Worm (Caenorhabditis elegans): Measurements from ENCODE around the gene his-41.
A peak's percentile ranks its signal among the peaks of the same experiment; 100 is the strongest.

Gene his-41

DNA sequence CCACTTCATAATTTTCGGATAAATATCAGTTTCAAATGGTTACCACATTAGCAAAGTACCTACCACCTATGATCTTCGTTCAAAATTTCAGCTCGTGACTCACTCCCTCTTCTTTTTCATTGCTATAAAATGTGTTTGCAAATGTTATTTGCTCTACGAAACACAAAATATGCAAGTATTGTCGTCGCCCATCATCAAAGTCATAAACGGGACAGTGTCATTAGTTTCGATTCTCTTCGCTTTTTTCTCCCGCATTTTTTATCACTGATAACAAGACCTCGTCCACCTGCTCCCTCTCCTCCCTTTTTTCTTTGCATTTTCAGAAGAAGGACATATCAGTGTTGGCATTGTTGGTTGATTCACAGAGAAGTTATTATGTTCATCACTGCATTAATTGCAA is 18.9 kb upstream of the his-41 start, which contains the start of gene C50F4.1:
Gene C50F4.1, plus strand, starts transcription at position 324 of the 400 bp plus-strand sequence.
- TF ChIP-seq repo-1 (tag; optimal IDR thresholded peaks at IDR 0.05) (no peak), snpc-4 (GFP tag; optimal IDR thresholded peaks at IDR 0.05) (no peak), snpc-4 (tag; optimal IDR thresholded peaks at IDR 0.05) (no peak), hmg-1.2 (GFP tag; IDR thresholded peaks at IDR 0.05) (no peak), attf-5 (GFP tag; optimal IDR thresholded peaks at IDR 0.05) (no peak), lin-26 (GFP tag; IDR thresholded peaks at IDR 0.05) (no peak), F22D6.2 (tag; optimal IDR thresholded peaks at IDR 0.05) (no peak), madf-10 (tag; optimal IDR thresholded peaks at IDR 0.05) (no peak), nhr-80 (tag; optimal IDR thresholded peaks at IDR 0.05) (peak; percentile 95), tbx-9 (tag; optimal IDR thresholded peaks at IDR 0.05; ENCODE audit: borderline replicate concordance) (no peak), Y53F4B.3 (GFP tag; IDR thresholded peaks at IDR 0.05) (no peak), lir-1 (GFP tag; conservative IDR thresholded peaks at IDR 0.05) (no peak), ztf-25 (GFP tag; IDR thresholded peaks at IDR 0.05) (no peak), ZK185.1 (tag; optimal IDR thresholded peaks at IDR 0.05; ENCODE audit: poor library complexity, severe bottlenecking) (no peak), ets-4 (GFP tag; optimal IDR thresholded peaks at IDR 0.05) (peak; percentile 37)

DNA sequence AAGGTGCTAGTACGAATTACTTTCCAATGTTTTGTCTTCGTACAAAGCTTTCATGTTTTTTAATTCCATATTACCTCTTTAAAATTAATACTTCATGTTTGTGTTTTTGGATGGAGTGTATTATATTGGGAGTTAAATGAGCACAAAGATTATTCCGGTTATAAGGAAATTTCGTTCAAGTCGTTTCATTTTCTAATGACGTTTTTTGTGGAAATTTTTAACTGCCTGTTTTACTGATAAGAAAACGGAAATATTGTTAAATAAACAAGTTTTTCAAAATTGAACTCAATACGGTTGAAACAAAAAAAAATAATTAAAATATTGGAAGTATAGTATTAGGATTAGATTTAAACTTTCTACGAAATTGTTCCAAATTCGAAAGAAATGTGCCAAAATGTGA is 18.0 kb upstream of the his-41 start:
- TF ChIP-seq nhr-80 (tag; optimal IDR thresholded peaks at IDR 0.05), result peak; percentile 3
- no peak for TF ChIP-seq lsy-27 (tag; optimal IDR thresholded peaks at IDR 0.05; ENCODE audit: borderline replicate concordance, insufficient read depth)

DNA sequence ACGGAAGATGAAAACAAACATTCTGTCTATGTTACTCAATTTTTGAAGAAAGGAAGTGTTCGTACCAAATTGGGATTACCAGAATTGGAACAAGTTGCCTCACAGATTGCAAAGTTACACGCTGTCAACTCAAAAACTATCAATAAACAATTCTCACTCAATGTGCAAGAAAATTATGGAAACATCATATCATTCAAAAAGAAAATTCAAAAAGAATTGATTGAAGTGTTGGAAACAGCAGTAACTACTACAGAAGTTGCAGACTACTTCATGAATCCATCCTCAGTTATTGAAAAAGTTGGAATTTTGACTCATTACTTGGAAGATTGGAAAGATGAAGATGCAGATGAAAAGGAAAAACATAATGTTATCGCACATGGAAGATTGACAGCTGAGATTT is 17.4 kb upstream of the his-41 start:
- TF ChIP-seq madf-8 (GFP tag; conservative IDR thresholded peaks at IDR 0.05) (no peak), akir-1 (GFP tag; optimal IDR thresholded peaks at IDR 0.05) (no peak), ets-4 (GFP tag; optimal IDR thresholded peaks at IDR 0.05) (no peak), egrh-3 (GFP tag; IDR thresholded peaks at IDR 0.05) (no peak), F57C9.4 (tag; optimal IDR thresholded peaks at IDR 0.05) (no peak), attf-5 (GFP tag; optimal IDR thresholded peaks at IDR 0.05) (no peak), mcd-1 (GFP tag; IDR thresholded peaks at IDR 0.05) (no peak), let-526 (GFP tag; IDR thresholded peaks at IDR 0.05) (no peak), snpc-1.1 (tag; optimal IDR thresholded peaks at IDR 0.05; ENCODE audit: insufficient read depth) (no peak), snpc-4 (GFP tag; optimal IDR thresholded peaks at IDR 0.05) (no peak), snpc-4 (tag; optimal IDR thresholded peaks at IDR 0.05) (no peak), nhr-80 (tag; optimal IDR thresholded peaks at IDR 0.05) (no peak), lin-54 (GFP tag; optimal IDR thresholded peaks at IDR 0.05) (no peak), hrde-1 (tag; optimal IDR thresholded peaks at IDR 0.05; ENCODE audit: borderline replicate concordance) (no peak), nhr-179 (tag; optimal IDR thresholded peaks at IDR 0.05) (no peak)

DNA sequence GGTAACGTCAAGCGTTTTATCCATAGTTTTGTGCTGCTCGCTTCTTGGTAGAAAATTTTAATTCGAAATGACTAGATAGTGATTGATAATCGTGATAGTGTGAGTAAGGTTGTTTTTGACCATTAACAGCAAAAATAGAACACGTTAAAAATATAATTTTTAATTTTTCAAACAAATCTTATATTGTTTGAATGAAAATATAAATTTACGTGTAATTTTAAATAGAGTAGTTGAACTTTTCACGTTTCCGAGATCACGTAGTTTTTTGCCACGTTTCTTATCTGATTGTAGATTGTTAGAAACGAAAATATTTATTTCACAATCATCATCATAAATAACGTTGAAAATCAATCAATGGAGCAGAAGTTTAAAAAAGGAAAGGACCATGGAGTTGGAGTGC is 13.9 kb upstream of the his-41 start, which contains the start of the genes C50F4.10 and pfk-1.2:
Gene C50F4.10, minus strand, starts transcription at position 101 of the 400 bp plus-strand sequence.
Gene pfk-1.2, plus strand, starts transcription at position 325 of the 400 bp plus-strand sequence.
- TF ChIP-seq hmg-20 (GFP tag; IDR thresholded peaks at IDR 0.05) (no peak), hrde-1 (tag; optimal IDR thresholded peaks at IDR 0.05; ENCODE audit: borderline replicate concordance) (no peak), Y56A3A.18 (GFP tag; IDR thresholded peaks at IDR 0.05) (no peak), chd-7 (tag; optimal IDR thresholded peaks at IDR 0.05) (no peak), F57C9.4 (tag; optimal IDR thresholded peaks at IDR 0.05) (no peak), repo-1 (tag; optimal IDR thresholded peaks at IDR 0.05) (no peak), nhr-179 (tag; optimal IDR thresholded peaks at IDR 0.05) (no peak), hlh-12 (tag; optimal IDR thresholded peaks at IDR 0.05) (no peak), cebp-2 (GFP tag; IDR thresholded peaks at IDR 0.05) (no peak)

DNA sequence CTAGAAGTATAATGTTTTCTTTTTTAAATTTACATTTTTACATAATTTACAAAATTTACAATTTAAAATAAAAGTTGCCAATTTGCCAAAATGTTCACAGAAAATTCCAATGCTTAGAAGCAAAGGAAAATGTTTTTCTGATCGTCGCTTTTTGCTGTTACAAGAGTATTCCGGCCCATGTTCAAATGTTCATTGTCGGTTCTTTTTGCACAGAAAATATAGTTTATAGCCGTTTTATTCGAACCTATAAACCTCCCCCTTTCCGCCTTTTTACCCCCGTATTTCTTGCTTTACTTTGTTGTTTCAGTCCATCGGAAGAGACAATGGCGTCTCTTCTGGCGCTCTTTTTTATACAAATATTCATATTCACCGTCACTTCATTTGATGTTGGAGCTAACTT is 10.7 kb upstream of the his-41 start, which contains the start of gene tag-329:
Gene tag-329, plus strand, starts transcription at position 301 of the 400 bp plus-strand sequence.
- TF ChIP-seq F52B5.7 (tag; optimal IDR thresholded peaks at IDR 0.05), result no peak
- no peak for TF ChIP-seq Y79H2A.3 (GFP tag; conservative IDR thresholded peaks at IDR 0.05)
- no peak for TF ChIP-seq ekl-4 (GFP tag; IDR thresholded peaks at IDR 0.05)
- TF ChIP-seq Y53F4B.3 (GFP tag; IDR thresholded peaks at IDR 0.05), result no peak
- no peak for TF ChIP-seq nfya-1 (tag; optimal IDR thresholded peaks at IDR 0.05; ENCODE audit: borderline replicate concordance, insufficient read depth)
- no peak for TF ChIP-seq ztf-6 (GFP tag; IDR thresholded peaks at IDR 0.05)
- no peak for TF ChIP-seq attf-3 (GFP tag; conservative IDR thresholded peaks at IDR 0.05)
- no peak for TF ChIP-seq sptf-2 (GFP tag; optimal IDR thresholded peaks at IDR 0.05)
- no peak for TF ChIP-seq dox-1 (GFP tag; IDR thresholded peaks at IDR 0.05)
- no peak for TF ChIP-seq mxl-1 (tag; optimal IDR thresholded peaks at IDR 0.05)
- no peak for TF ChIP-seq mcd-1 (GFP tag; IDR thresholded peaks at IDR 0.05)
- no peak for TF ChIP-seq egl-44 (GFP tag; IDR thresholded peaks at IDR 0.05)
- TF ChIP-seq ceh-58 (GFP tag; IDR thresholded peaks at IDR 0.05), result no peak
